Fruit fly (Drosophila melanogaster) whole organism, embryonic: Measurements from ENCODE around the gene HP1c.

ENCODE experiments used
- Bgb ChIP-seq: fragments of 200-800 bp; sonication (Bioruptor generic); IDR thresholded peaks from 2 replicates; pipeline ENCODE4 v1.3.6; 2022; ENCODE audit warnings: missing biosample characterization, missing genetic modification characterization; ENCODE audit not compliant: partially characterized antibody
- CG1233 ChIP-seq: fragments of 200-800 bp; sonication (Bioruptor generic); optimal IDR thresholded peaks from 4 replicates; lab custom pipeline; 2018; ENCODE audit warnings: missing biosample characterization, mild to moderate bottlenecking, missing genetic modification characterization
- CG14667 ChIP-seq: fragments of 200-800 bp; sonication (Bioruptor generic); IDR thresholded peaks from 2 replicates; pipeline ENCODE4 v1.3.6; 2022; ENCODE audit warnings: missing biosample characterization, missing genetic modification characterization
- CG14710 ChIP-seq: fragments of 200-800 bp; sonication (Bioruptor generic); optimal IDR thresholded peaks from 3 replicates; lab custom pipeline; 2019; ENCODE audit warnings: missing biosample characterization, mild to moderate bottlenecking, missing genetic modification characterization, moderate library complexity
- CG14860 ChIP-seq: fragments of 200-800 bp; sonication (Bioruptor generic); IDR thresholded peaks from 3 replicates; pipeline ENCODE4 v1.3.6; 2022; ENCODE audit warnings: missing biosample characterization, missing genetic modification characterization; ENCODE audit not compliant: partially characterized antibody
- CG16813 ChIP-seq: fragments of 200-800 bp; sonication (Bioruptor generic); IDR thresholded peaks from 3 replicates; pipeline ENCODE4 v1.3.6; 2022; ENCODE audit warnings: missing biosample characterization, missing genetic modification characterization; ENCODE audit not compliant: partially characterized antibody
- CG2129 ChIP-seq: fragments of 200-800 bp; sonication (Bioruptor generic); IDR thresholded peaks from 2 replicates; pipeline ENCODE4 v1.3.6; 2022; ENCODE audit warnings: missing biosample characterization, missing genetic modification characterization; ENCODE audit not compliant: partially characterized antibody
- CG2712 ChIP-seq: fragments of 200-800 bp; optimal IDR thresholded peaks from 3 replicates; lab custom pipeline; 2019; ENCODE audit warnings: missing biosample characterization, mild to moderate bottlenecking, missing genetic modification characterization, moderate library complexity
- CG2889 ChIP-seq: fragments of 200-800 bp; sonication (Bioruptor generic); IDR thresholded peaks from 3 replicates; pipeline ENCODE4 v1.3.6; 2022; ENCODE audit warnings: missing biosample characterization, missing genetic modification characterization
- CG3281 ChIP-seq: fragments of 200-800 bp; sonication (Bioruptor generic); optimal IDR thresholded peaks from 3 replicates; lab custom pipeline; 2017; ENCODE audit warnings: missing biosample characterization, mild to moderate bottlenecking, missing genetic modification characterization
- CG3847 ChIP-seq: fragments of 200-800 bp; sonication (Bioruptor generic); IDR thresholded peaks from 2 replicates; pipeline ENCODE4 v1.3.6; 2022; ENCODE audit warnings: missing biosample characterization, missing genetic modification characterization
- CG42726 ChIP-seq: fragments of 200-800 bp; sonication (Bioruptor generic); IDR thresholded peaks from 2 replicates; pipeline ENCODE4 v1.3.6; 2022; ENCODE audit warnings: missing biosample characterization, missing genetic modification characterization; ENCODE audit not compliant: partially characterized antibody
- CG4328 ChIP-seq: fragments of 200-800 bp; sonication (Bioruptor generic); optimal IDR thresholded peaks from 3 replicates; lab custom pipeline; 2017; ENCODE audit warnings: missing biosample characterization, missing genetic modification reagents, missing genetic modification characterization
- CG4617 ChIP-seq: fragments of 200-800 bp; sonication (Bioruptor generic); optimal IDR thresholded peaks from 3 replicates; lab custom pipeline; 2016; ENCODE audit warnings: missing biosample characterization, missing genetic modification characterization, borderline replicate concordance
- CG7839 ChIP-seq: fragments of 200-800 bp; sonication (Bioruptor generic); optimal IDR thresholded peaks from 3 replicates; lab custom pipeline; 2018; ENCODE audit warnings: missing biosample characterization, mild to moderate bottlenecking, missing genetic modification characterization, moderate library complexity
- CG7963 ChIP-seq: fragments of 200-800 bp; sonication (Bioruptor generic); IDR thresholded peaks from 3 replicates; pipeline ENCODE4 v1.3.6; 2022; ENCODE audit warnings: missing biosample characterization, missing genetic modification characterization; ENCODE audit not compliant: partially characterized antibody
- CG9932 ChIP-seq: fragments of 200-800 bp; sonication (Bioruptor generic); IDR thresholded peaks from 2 replicates; pipeline ENCODE4 v1.3.6; 2022; ENCODE audit warnings: missing biosample characterization, missing genetic modification characterization
- Dek ChIP-seq: fragments of 200-800 bp; sonication (Bioruptor generic); optimal IDR thresholded peaks from 3 replicates; lab custom pipeline; 2019; ENCODE audit warnings: missing biosample characterization, mild to moderate bottlenecking, missing genetic modification characterization, moderate library complexity
- Doc3 ChIP-seq: fragments of 200-800 bp; sonication (Bioruptor generic); IDR thresholded peaks from 3 replicates; pipeline ENCODE4 v1.3.6; 2022; ENCODE audit warnings: missing biosample characterization, missing genetic modification characterization; ENCODE audit not compliant: partially characterized antibody
- Dref ChIP-seq: fragments of 200-800 bp; sonication (Bioruptor generic); IDR thresholded peaks from 2 replicates; pipeline ENCODE4 v1.3.6; 2022; ENCODE audit warnings: missing biosample characterization, missing genetic modification characterization
- Hr3 ChIP-seq: fragments of 200-800 bp; sonication (Bioruptor generic); optimal IDR thresholded peaks from 3 replicates; lab custom pipeline; 2016; ENCODE audit warnings: missing biosample characterization, missing genetic modification characterization
- Kr ChIP-seq: fragments of 200-800 bp; sonication (Bioruptor generic); optimal IDR thresholded peaks from 2 replicates; lab custom pipeline; 2017; ENCODE audit warnings: missing biosample characterization, mild to moderate bottlenecking, missing genetic modification characterization
- Opbp ChIP-seq: fragments of 200-800 bp; sonication (Bioruptor generic); IDR thresholded peaks from 3 replicates; pipeline ENCODE4 v1.3.6; 2022; ENCODE audit warnings: missing biosample characterization, missing genetic modification characterization; ENCODE audit not compliant: partially characterized antibody
- Pdp1 ChIP-seq, 2 experiments: fragments of 200-800 bp; sonication (Bioruptor generic); optimal IDR thresholded peaks; 3 replicates each; lab custom pipeline; 2016; ENCODE audit warnings: missing biosample characterization in 2 of 2, missing genetic modification characterization in 2 of 2, mild to moderate bottlenecking in 1 of 2, moderate library complexity in 1 of 2
- Sox100B ChIP-seq: fragments of 200-800 bp; sonication (Bioruptor generic); optimal IDR thresholded peaks from 3 replicates; lab custom pipeline; 2018; ENCODE audit warnings: missing biosample characterization, mild to moderate bottlenecking, missing genetic modification characterization
- Trl ChIP-seq, 3 experiments: fragments of >200 bp in 2 of 3; fragments of 200-800 bp in 1 of 3; sonication (Bioruptor generic) in 1 of 3; optimal IDR thresholded peaks; 2 replicates in 1 of 3; 3 replicates in 2 of 3; lab custom pipeline; 2016 to 2017; ENCODE audit warnings: missing biosample characterization in 1 of 3, missing genetic modification characterization in 1 of 3
- chif ChIP-seq, 2 experiments: fragments of 200-800 bp; sonication (Bioruptor generic); optimal IDR thresholded peaks; 3 replicates each; lab custom pipeline; 2016; ENCODE audit warnings: missing biosample characterization in 2 of 2, missing genetic modification characterization in 2 of 2
- chinmo ChIP-seq: fragments of 200-800 bp; sonication (Bioruptor generic); IDR thresholded peaks from 4 replicates; pipeline ENCODE4 v1.3.6; 2022; ENCODE audit warnings: missing biosample characterization, missing genetic modification characterization; ENCODE audit not compliant: partially characterized antibody
- exex ChIP-seq: fragments of 200-800 bp; sonication (Bioruptor generic); optimal IDR thresholded peaks from 4 replicates; lab custom pipeline; 2018; ENCODE audit warnings: missing biosample characterization, mild to moderate bottlenecking, missing genetic modification characterization, moderate library complexity
- grn ChIP-seq: fragments of 200-800 bp; sonication (Bioruptor generic); optimal IDR thresholded peaks from 3 replicates; lab custom pipeline; 2017; ENCODE audit warnings: missing biosample characterization, missing genetic modification characterization
- hbn ChIP-seq: fragments of 200-800 bp; sonication (Bioruptor generic); IDR thresholded peaks from 2 replicates; pipeline ENCODE4 v1.3.6; 2022; ENCODE audit warnings: missing biosample characterization, missing genetic modification characterization; ENCODE audit not compliant: partially characterized antibody
- hth ChIP-seq: fragments of >200 bp; optimal IDR thresholded peaks from 2 replicates; lab custom pipeline; 2017; ENCODE audit warnings: inconsistent platforms
- inv ChIP-seq: fragments of 200-800 bp; sonication (Bioruptor generic); IDR thresholded peaks from 2 replicates; pipeline ENCODE4 v1.3.6; 2022; ENCODE audit warnings: missing biosample characterization, missing genetic modification characterization; ENCODE audit not compliant: partially characterized antibody
- lab ChIP-seq: fragments of 200-800 bp; sonication (Bioruptor generic); optimal IDR thresholded peaks from 3 replicates; lab custom pipeline; 2017; ENCODE audit warnings: missing biosample characterization, missing genetic modification characterization, mild to moderate bottlenecking, moderate library complexity, missing genetic modification reagents
- mam ChIP-seq: fragments of 200-800 bp; sonication (Bioruptor generic); optimal IDR thresholded peaks from 3 replicates; lab custom pipeline; 2016; ENCODE audit warnings: missing biosample characterization, missing genetic modification characterization
- nmo ChIP-seq: fragments of 200-800 bp; sonication (Bioruptor generic); optimal IDR thresholded peaks from 2 replicates; lab custom pipeline; 2018; ENCODE audit warnings: missing biosample characterization, mild to moderate bottlenecking, missing genetic modification characterization, moderate library complexity
- psq ChIP-seq: fragments of 200-800 bp; sonication (Bioruptor generic); optimal IDR thresholded peaks from 2 replicates; lab custom pipeline; 2017; ENCODE audit warnings: missing biosample characterization, missing genetic modification characterization
- pzg ChIP-seq: fragments of 200-800 bp; sonication (Bioruptor generic); optimal IDR thresholded peaks from 3 replicates; lab custom pipeline; 2018; ENCODE audit warnings: missing biosample characterization, mild to moderate bottlenecking, missing genetic modification characterization, moderate library complexity
- row ChIP-seq: fragments of 200-800 bp; sonication (Bioruptor generic); IDR thresholded peaks from 3 replicates; pipeline ENCODE4 v1.3.6; 2022; ENCODE audit warnings: missing biosample characterization, missing genetic modification characterization
- sr ChIP-seq: fragments of 200-800 bp; sonication (Bioruptor generic); IDR thresholded peaks from 3 replicates; pipeline ENCODE4 v1.3.6; 2022; ENCODE audit warnings: missing biosample characterization, missing genetic modification characterization
- sug ChIP-seq: fragments of 200-800 bp; optimal IDR thresholded peaks from 2 replicates; lab custom pipeline; 2019; ENCODE audit warnings: missing biosample characterization, mild to moderate bottlenecking, missing genetic modification characterization, moderate library complexity
- trem ChIP-seq: fragments of 200-800 bp; optimal IDR thresholded peaks from 3 replicates; lab custom pipeline; 2019; ENCODE audit warnings: missing biosample characterization, mild to moderate bottlenecking, missing genetic modification characterization, moderate library complexity
- unc-4 ChIP-seq: fragments of 200-800 bp; sonication (Bioruptor generic); IDR thresholded peaks from 2 replicates; pipeline ENCODE4 v1.3.6; 2022; ENCODE audit warnings: missing biosample characterization, missing genetic modification characterization; ENCODE audit not compliant: partially characterized antibody
- zen2 ChIP-seq: fragments of 200-800 bp; sonication (Bioruptor generic); IDR thresholded peaks from 3 replicates; pipeline ENCODE4 v1.3.6; 2022; ENCODE audit warnings: missing biosample characterization, missing genetic modification characterization; ENCODE audit not compliant: partially characterized antibody

HP1c gene

dm6 chr3R:22726031-22726770 lies 19.2 kb upstream of the HP1c start, which contains the start of gene RNF220 (continued):
- TF ChIP-seq row (GFP tag; lab: Robert Waterston, UW) (no peak; the same call in none of the 3 replicates), CG2129 (GFP tag; lab: Robert Waterston, UW) (peak; percentile 11), Sox100B (GFP tag; lab: Kevin White, UChicago) (peak; percentile 40), Hr3 (no peak), Bgb (peak; percentile 75), inv (peak; percentile 48; the same call in 1 of the 2 replicates), CG4328 (no peak), trem (tag; lab: Kevin White, UChicago) (peak; percentile 8), mam (GFP tag; lab: Kevin White, UChicago) (no peak), CG14667 (GFP tag; lab: Robert Waterston, UW) (0 out of 2 replicates have a peak, but pooled peaks have one; percentile 8), CG42726 (GFP tag; lab: Robert Waterston, UW) (peak; percentile 68), Dek (peak; percentile 40), CG4617 (GFP tag; lab: Kevin White, UChicago) (peak; percentile 5), CG14710 (tag; lab: Kevin White, UChicago) (peak; percentile 56), CG7839 (tag; lab: Kevin White, UChicago) (peak; percentile 39)

dm6 chr3R:22726771-22727455 lies 18.5 kb upstream of the HP1c start, which contains the start of gene CG45049:
Gene CG45049, plus strand, starts transcription at chr3R:22726967.
- TF ChIP-seq nmo, result peak; percentile 25
- peak; percentile 63 for TF ChIP-seq Dref (GFP tag; lab: Robert Waterston, UW)
- peak; percentile 54; the same call in 1 of the 4 replicates for TF ChIP-seq chinmo (GFP tag; lab: Robert Waterston, UW)
- TF ChIP-seq Trl (optimal IDR thresholded peaks at IDR 0.05; lab: Kevin White, UChicago), result peak in 1 of 2 experiments; percentile 69
- TF ChIP-seq Trl (GFP tag; optimal IDR thresholded peaks at IDR 0.05; lab: Kevin White, UChicago), result no peak
- TF ChIP-seq Doc3 (GFP tag; lab: Robert Waterston, UW), result peak; percentile 81
- TF ChIP-seq CG16813 (GFP tag; lab: Robert Waterston, UW), result peak; percentile 90
- TF ChIP-seq grn, result no peak
- TF ChIP-seq CG9932 (GFP tag; lab: Robert Waterston, UW), result peak; percentile 65
- peak; percentile 93 for TF ChIP-seq CG7963 (GFP tag; lab: Robert Waterston, UW)
- TF ChIP-seq exex, result no peak
- TF ChIP-seq sr, result peak; percentile 35; the same call in 1 of the 3 replicates
- TF ChIP-seq CG1233, result no peak
- peak; percentile 46 for TF ChIP-seq psq (GFP tag; lab: Kevin White, UChicago)
- no peak for TF ChIP-seq hth (lab: Kevin White, UChicago)
- TF ChIP-seq sug (tag; lab: Kevin White, UChicago), result no peak
- peak; percentile 74 for TF ChIP-seq CG14860 (GFP tag; lab: Robert Waterston, UW)
- peak; percentile 94 for TF ChIP-seq Opbp (GFP tag; lab: Robert Waterston, UW)
- 0 out of 2 replicates have a peak, but pooled peaks have one; percentile 37 for TF ChIP-seq CG3847
- peak; percentile 40 for TF ChIP-seq pzg (GFP tag; lab: Kevin White, UChicago)
- peak; percentile 75 for TF ChIP-seq hbn (GFP tag; lab: Robert Waterston, UW)
- no peak for TF ChIP-seq chif (GFP tag; optimal IDR thresholded peaks at IDR 0.05; lab: Kevin White, UChicago)
- peak; percentile 94 for TF ChIP-seq CG42726 (GFP tag; lab: Robert Waterston, UW)
- TF ChIP-seq lab (GFP tag; lab: Kevin White, UChicago), result peak; percentile 33
- peak; percentile 78 for TF ChIP-seq unc-4 (GFP tag; lab: Robert Waterston, UW)
- peak; percentile 27 for TF ChIP-seq CG3281 (GFP tag; lab: Kevin White, UChicago)
- TF ChIP-seq CG2712 (tag; lab: Kevin White, UChicago), result peak; percentile 8
- no peak for TF ChIP-seq CG2889 (GFP tag; lab: Robert Waterston, UW)
- peak; percentile 0 for TF ChIP-seq CG14710 (tag; lab: Kevin White, UChicago)
- peak; percentile 88 for TF ChIP-seq zen2 (GFP tag; lab: Robert Waterston, UW)
- TF ChIP-seq Kr, result no peak
- peak; percentile 89 for TF ChIP-seq inv
- peak in 1 of 2 experiments; percentile 12 for TF ChIP-seq Pdp1 (GFP tag; optimal IDR thresholded peaks at IDR 0.05; lab: Kevin White, UChicago)
